Fruit fly (Drosophila melanogaster) whole organism, embryonic: ENCODE results near the gene h-cup.

Experiments
- ATbp ChIP-seq: fragments of 200-800 bp; sonication (Bioruptor generic); optimal IDR thresholded peaks from 2 replicates; lab custom pipeline; 2017; ENCODE audit warnings: missing biosample characterization, mild to moderate bottlenecking, missing genetic modification characterization, missing genetic modification reagents
- Adf1 ChIP-seq: fragments of 200-800 bp; sonication (Bioruptor generic); IDR thresholded peaks from 2 replicates; pipeline ENCODE4 v1.3.6; 2022; ENCODE audit warnings: missing biosample characterization, missing genetic modification characterization
- Antp ChIP-seq: fragments of 200-800 bp; sonication (Bioruptor generic); optimal IDR thresholded peaks from 3 replicates; lab custom pipeline; 2016; ENCODE audit warnings: missing biosample characterization, missing genetic modification characterization
- Bdp1 ChIP-seq: fragments of 200-800 bp; sonication (Bioruptor generic); optimal IDR thresholded peaks from 3 replicates; lab custom pipeline; 2016; ENCODE audit warnings: missing biosample characterization, missing genetic modification characterization
- CG10366 ChIP-seq: fragments of 200-800 bp; sonication (Bioruptor generic); IDR thresholded peaks from 2 replicates; pipeline ENCODE4 v1.3.6; 2022; ENCODE audit warnings: missing biosample characterization, missing genetic modification characterization
- CG10462 ChIP-seq: fragments of 200-800 bp; sonication (Bioruptor generic); optimal IDR thresholded peaks from 2 replicates; lab custom pipeline; 2016; ENCODE audit warnings: missing biosample characterization, missing genetic modification characterization
- CG11247 ChIP-seq: fragments of 200-800 bp; sonication (Bioruptor generic); IDR thresholded peaks from 2 replicates; pipeline ENCODE4 v1.3.6; 2022; ENCODE audit warnings: missing biosample characterization, missing genetic modification characterization
- CG11723 ChIP-seq: fragments of 200-800 bp; sonication (Bioruptor generic); optimal IDR thresholded peaks from 2 replicates; lab custom pipeline; 2017; ENCODE audit warnings: missing biosample characterization, mild to moderate bottlenecking, missing genetic modification characterization
- CG12155 ChIP-seq: fragments of 200-800 bp; sonication (Bioruptor generic); optimal IDR thresholded peaks from 3 replicates; lab custom pipeline; 2016; ENCODE audit warnings: missing biosample characterization, missing genetic modification characterization
- CG13775 ChIP-seq: fragments of 200-800 bp; sonication (Bioruptor generic); optimal IDR thresholded peaks from 3 replicates; lab custom pipeline; 2017; ENCODE audit warnings: missing biosample characterization, mild to moderate bottlenecking, missing genetic modification characterization
- CG30431 ChIP-seq: fragments of 200-800 bp; sonication (Bioruptor generic); optimal IDR thresholded peaks from 2 replicates; lab custom pipeline; 2017; ENCODE audit warnings: missing biosample characterization, missing genetic modification characterization
- CG31441 ChIP-seq: fragments of 200-800 bp; sonication (Bioruptor generic); IDR thresholded peaks from 2 replicates; pipeline ENCODE4 v1.3.6; 2022; ENCODE audit warnings: missing biosample characterization, missing genetic modification characterization
- CG3847 ChIP-seq: fragments of 200-800 bp; sonication (Bioruptor generic); IDR thresholded peaks from 2 replicates; pipeline ENCODE4 v1.3.6; 2022; ENCODE audit warnings: missing biosample characterization, missing genetic modification characterization
- CG43689 ChIP-seq: fragments of 200-800 bp; sonication (Bioruptor generic); IDR thresholded peaks from 2 replicates; pipeline ENCODE4 v1.3.6; 2022; ENCODE audit warnings: missing biosample characterization, missing genetic modification characterization
- CG5245 ChIP-seq: fragments of 200-800 bp; sonication (Bioruptor generic); optimal IDR thresholded peaks from 3 replicates; lab custom pipeline; 2016; ENCODE audit warnings: missing biosample characterization, missing genetic modification characterization
- CG6654 ChIP-seq: fragments of 200-800 bp; sonication (Bioruptor generic); optimal IDR thresholded peaks from 2 replicates; lab custom pipeline; 2017; ENCODE audit warnings: missing biosample characterization, mild to moderate bottlenecking, missing genetic modification characterization
- CG7271 ChIP-seq: fragments of 200-800 bp; sonication (Bioruptor generic); optimal IDR thresholded peaks from 2 replicates; lab custom pipeline; 2018; ENCODE audit warnings: missing biosample characterization, mild to moderate bottlenecking, missing genetic modification characterization, moderate library complexity
- CG7372 ChIP-seq: fragments of 200-800 bp; sonication (Bioruptor generic); IDR thresholded peaks from 2 replicates; pipeline ENCODE4 v1.3.6; 2022; ENCODE audit warnings: missing biosample characterization, missing genetic modification characterization
- CG7839 ChIP-seq: fragments of 200-800 bp; sonication (Bioruptor generic); optimal IDR thresholded peaks from 3 replicates; lab custom pipeline; 2018; ENCODE audit warnings: missing biosample characterization, mild to moderate bottlenecking, missing genetic modification characterization, moderate library complexity
- CG9437 ChIP-seq: fragments of 200-800 bp; sonication (Bioruptor generic); optimal IDR thresholded peaks from 2 replicates; lab custom pipeline; 2018; ENCODE audit warnings: missing biosample characterization, mild to moderate bottlenecking, missing genetic modification characterization
- Camta ChIP-seq: fragments of 200-800 bp; sonication (Bioruptor generic); optimal IDR thresholded peaks from 2 replicates; lab custom pipeline; 2016; ENCODE audit warnings: missing biosample characterization, missing genetic modification characterization
- Dref ChIP-seq: fragments of 200-800 bp; sonication (Bioruptor generic); IDR thresholded peaks from 2 replicates; pipeline ENCODE4 v1.3.6; 2022; ENCODE audit warnings: missing biosample characterization, missing genetic modification characterization
- Fer3 ChIP-seq: fragments of 200-800 bp; sonication (Bioruptor generic); optimal IDR thresholded peaks from 2 replicates; lab custom pipeline; 2018; ENCODE audit warnings: missing biosample characterization, mild to moderate bottlenecking, missing genetic modification characterization, moderate library complexity
- Gsc ChIP-seq: fragments of 200-800 bp; sonication (Bioruptor generic); IDR thresholded peaks from 2 replicates; pipeline ENCODE4 v1.3.6; 2022; ENCODE audit warnings: missing biosample characterization, missing genetic modification characterization
- Gug ChIP-seq: fragments of 200-800 bp; sonication (Bioruptor generic); IDR thresholded peaks from 4 replicates; pipeline ENCODE4 v1.3.6; 2022; ENCODE audit warnings: missing biosample characterization, missing genetic modification characterization
- Hey ChIP-seq: fragments of 200-800 bp; sonication (Bioruptor generic); optimal IDR thresholded peaks from 3 replicates; lab custom pipeline; 2018; ENCODE audit warnings: missing biosample characterization, mild to moderate bottlenecking, missing genetic modification characterization
- Hmx ChIP-seq: fragments of 200-800 bp; sonication (Bioruptor generic); optimal IDR thresholded peaks from 2 replicates; lab custom pipeline; 2016; ENCODE audit warnings: missing biosample characterization, missing genetic modification characterization
- Lhr ChIP-seq: fragments of 200-800 bp; sonication (Bioruptor generic); optimal IDR thresholded peaks from 3 replicates; lab custom pipeline; 2017; ENCODE audit warnings: mild to moderate bottlenecking, missing biosample characterization, missing genetic modification reagents, missing genetic modification characterization
- MBD-R2 ChIP-seq: fragments of 200-800 bp; sonication (Bioruptor generic); IDR thresholded peaks from 2 replicates; pipeline ENCODE4 v1.3.6; 2022; ENCODE audit warnings: missing biosample characterization, missing genetic modification characterization
- Mes4 ChIP-seq: fragments of 200-800 bp; sonication (Bioruptor generic); optimal IDR thresholded peaks from 2 replicates; lab custom pipeline; 2016; ENCODE audit warnings: missing biosample characterization, missing genetic modification characterization
- Scr ChIP-seq: fragments of 200-800 bp; sonication (Bioruptor generic); IDR thresholded peaks from 2 replicates; pipeline ENCODE4 v1.3.6; 2022; ENCODE audit warnings: missing biosample characterization, missing genetic modification characterization; ENCODE audit not compliant: partially characterized antibody
- Sox100B ChIP-seq: fragments of 200-800 bp; sonication (Bioruptor generic); optimal IDR thresholded peaks from 3 replicates; lab custom pipeline; 2018; ENCODE audit warnings: missing biosample characterization, mild to moderate bottlenecking, missing genetic modification characterization
- abd-A ChIP-seq: fragments of 200-800 bp; sonication (Bioruptor generic); optimal IDR thresholded peaks from 3 replicates; lab custom pipeline; 2019; ENCODE audit warnings: missing biosample characterization, mild to moderate bottlenecking, missing genetic modification characterization, moderate library complexity
- al ChIP-seq: fragments of 200-800 bp; sonication (Bioruptor generic); IDR thresholded peaks from 2 replicates; pipeline ENCODE4 v1.3.6; 2022; ENCODE audit warnings: missing biosample characterization, missing genetic modification characterization
- bbx ChIP-seq: fragments of 200-800 bp; sonication (Bioruptor generic); IDR thresholded peaks from 2 replicates; pipeline ENCODE4 v1.3.6; 2022; ENCODE audit warnings: missing biosample characterization, missing genetic modification characterization; ENCODE audit not compliant: partially characterized antibody
- cad ChIP-seq: fragments of >200 bp; optimal IDR thresholded peaks from 2 replicates; lab custom pipeline; 2017; ENCODE audit warnings: missing biosample characterization, missing genetic modification characterization
- dpn ChIP-seq, 2 experiments: fragments of 200-800 bp; sonication (Bioruptor generic); optimal IDR thresholded peaks; 3 replicates each; lab custom pipeline; 2016; ENCODE audit warnings: missing biosample characterization in 2 of 2, missing genetic modification characterization in 2 of 2
- emc ChIP-seq: fragments of 200-800 bp; sonication (Bioruptor generic); optimal IDR thresholded peaks from 2 replicates; lab custom pipeline; 2016; ENCODE audit warnings: missing biosample characterization, missing genetic modification characterization
- fd64A ChIP-seq: fragments of 200-800 bp; sonication (Bioruptor generic); optimal IDR thresholded peaks from 3 replicates; lab custom pipeline; 2018; ENCODE audit warnings: missing biosample characterization, mild to moderate bottlenecking, missing genetic modification characterization
- fru ChIP-seq: fragments of >200 bp; optimal IDR thresholded peaks from 2 replicates; lab custom pipeline; 2017
- gce ChIP-seq: fragments of 200-800 bp; sonication (Bioruptor generic); IDR thresholded peaks from 3 replicates; pipeline ENCODE4 v1.3.6; 2022; ENCODE audit warnings: missing biosample characterization, missing genetic modification characterization
- gfzf ChIP-seq: fragments of 200-800 bp; sonication (Bioruptor generic); optimal IDR thresholded peaks from 2 replicates; lab custom pipeline; 2016; ENCODE audit warnings: missing biosample characterization, mild to moderate bottlenecking, missing genetic modification characterization, moderate library complexity
- insv ChIP-seq, 2 experiments: fragments of 200-800 bp; sonication (Bioruptor generic); optimal IDR thresholded peaks; 3 replicates each; lab custom pipeline; 2016 to 2018; ENCODE audit warnings: missing biosample characterization in 2 of 2, missing genetic modification characterization in 2 of 2
- org-1 ChIP-seq: fragments of 200-800 bp; sonication (Bioruptor generic); optimal IDR thresholded peaks from 2 replicates; lab custom pipeline; 2017; ENCODE audit warnings: missing biosample characterization, missing genetic modification characterization
- otp ChIP-seq: fragments of 200-800 bp; sonication (Bioruptor generic); IDR thresholded peaks from 3 replicates; pipeline ENCODE4, ENCODE4 v1.3.6; 2022; ENCODE audit warnings: missing biosample characterization, missing genetic modification characterization
- phol ChIP-seq: fragments of 200-800 bp; sonication (Bioruptor generic); optimal IDR thresholded peaks from 3 replicates; lab custom pipeline; 2018; ENCODE audit warnings: missing biosample characterization, mild to moderate bottlenecking, missing genetic modification characterization, moderate library complexity
- row ChIP-seq: fragments of 200-800 bp; sonication (Bioruptor generic); IDR thresholded peaks from 3 replicates; pipeline ENCODE4 v1.3.6; 2022; ENCODE audit warnings: missing biosample characterization, missing genetic modification characterization
- schlank ChIP-seq: fragments of 200-800 bp; sonication (Bioruptor generic); optimal IDR thresholded peaks from 2 replicates; lab custom pipeline; 2018; ENCODE audit warnings: missing biosample characterization, mild to moderate bottlenecking, missing genetic modification characterization
- trem ChIP-seq: fragments of 200-800 bp; optimal IDR thresholded peaks from 3 replicates; lab custom pipeline; 2019; ENCODE audit warnings: missing biosample characterization, mild to moderate bottlenecking, missing genetic modification characterization, moderate library complexity
- tx ChIP-seq: fragments of 200-800 bp; sonication (Bioruptor generic); optimal IDR thresholded peaks from 2 replicates; lab custom pipeline; 2016; ENCODE audit warnings: missing biosample characterization, missing genetic modification characterization
- zen2 ChIP-seq: fragments of 200-800 bp; sonication (Bioruptor generic); IDR thresholded peaks from 3 replicates; pipeline ENCODE4 v1.3.6; 2022; ENCODE audit warnings: missing biosample characterization, missing genetic modification characterization; ENCODE audit not compliant: partially characterized antibody

h-cup gene

dm6 chr3R:15418824-15419530 lies 36.2 kb upstream of the h-cup start (continued):
- TF ChIP-seq CG10462 (peak; percentile 78), org-1 (GFP tag; lab: Kevin White, UChicago) (peak; percentile 74), Scr (GFP tag; lab: Robert Waterston, UW) (no peak), gfzf (GFP tag; lab: Kevin White, UChicago) (no peak), Adf1 (no peak; the same call in 1 of the 2 replicates), zen2 (GFP tag; lab: Robert Waterston, UW) (no peak), gce (GFP tag; lab: Robert Waterston, UW) (no peak), fru (no peak), Gug (GFP tag; lab: Robert Waterston, UW) (0 out of 4 replicates have a peak, but pooled peaks have one; percentile 2), cad (GFP tag; lab: Kevin White, UChicago) (no peak), Gsc (GFP tag; lab: Robert Waterston, UW) (no peak), Antp (no peak), CG6654 (GFP tag; lab: Kevin White, UChicago) (no peak), Sox100B (GFP tag; lab: Kevin White, UChicago) (no peak), CG13775 (peak; percentile 83), Hey (no peak), schlank (tag; lab: Kevin White, UChicago) (no peak), CG3847 (GFP tag; lab: Robert Waterston, UW) (no peak), CG10366 (no peak), CG43689 (GFP tag; lab: Robert Waterston, UW) (no peak), dpn (GFP tag; optimal IDR thresholded peaks at IDR 0.05; lab: Kevin White, UChicago) (peak in 1 of 2 experiments; percentile 65), Lhr (GFP tag; lab: Kevin White, UChicago) (peak; percentile 48), Bdp1 (no peak), CG7839 (peak; percentile 85), phol (tag; lab: Kevin White, UChicago) (peak; percentile 80), bbx (no peak), CG30431 (peak; percentile 63), CG7372 (GFP tag; lab: Robert Waterston, UW) (no peak), trem (tag; lab: Kevin White, UChicago) (peak; percentile 49), fd64A (GFP tag; lab: Kevin White, UChicago) (no peak), CG12155 (peak; percentile 69), CG9437 (GFP tag; lab: Kevin White, UChicago) (peak; percentile 43), Hmx (GFP tag; lab: Kevin White, UChicago) (peak; percentile 25), abd-A (tag; lab: Kevin White, UChicago) (peak; percentile 83), Camta (no peak), Dref (GFP tag; lab: Robert Waterston, UW) (no peak), CG11247 (GFP tag; lab: Robert Waterston, UW) (no peak), CG5245 (GFP tag; lab: Kevin White, UChicago) (no peak), tx (GFP tag; lab: Kevin White, UChicago) (no peak), ATbp (GFP tag; lab: Kevin White, UChicago) (peak; percentile 48), insv (GFP tag; optimal IDR thresholded peaks at IDR 0.05; lab: Kevin White, UChicago) (no peak), CG7271 (tag; lab: Kevin White, UChicago) (peak; percentile 5), Fer3 (peak; percentile 17), Mes4 (GFP tag; lab: Kevin White, UChicago) (peak; percentile 15), MBD-R2 (GFP tag; lab: Robert Waterston, UW) (no peak), CG31441 (GFP tag; lab: Robert Waterston, UW) (peak; percentile 91), emc (GFP tag; lab: Kevin White, UChicago) (no peak), row (GFP tag; lab: Robert Waterston, UW) (peak; percentile 69), otp (no peak), CG11723 (peak; percentile 46), al (GFP tag; lab: Robert Waterston, UW) (no peak)
